Fruit fly (Drosophila melanogaster): ENCODE results near the gene kto.

Gene kto

DNA sequence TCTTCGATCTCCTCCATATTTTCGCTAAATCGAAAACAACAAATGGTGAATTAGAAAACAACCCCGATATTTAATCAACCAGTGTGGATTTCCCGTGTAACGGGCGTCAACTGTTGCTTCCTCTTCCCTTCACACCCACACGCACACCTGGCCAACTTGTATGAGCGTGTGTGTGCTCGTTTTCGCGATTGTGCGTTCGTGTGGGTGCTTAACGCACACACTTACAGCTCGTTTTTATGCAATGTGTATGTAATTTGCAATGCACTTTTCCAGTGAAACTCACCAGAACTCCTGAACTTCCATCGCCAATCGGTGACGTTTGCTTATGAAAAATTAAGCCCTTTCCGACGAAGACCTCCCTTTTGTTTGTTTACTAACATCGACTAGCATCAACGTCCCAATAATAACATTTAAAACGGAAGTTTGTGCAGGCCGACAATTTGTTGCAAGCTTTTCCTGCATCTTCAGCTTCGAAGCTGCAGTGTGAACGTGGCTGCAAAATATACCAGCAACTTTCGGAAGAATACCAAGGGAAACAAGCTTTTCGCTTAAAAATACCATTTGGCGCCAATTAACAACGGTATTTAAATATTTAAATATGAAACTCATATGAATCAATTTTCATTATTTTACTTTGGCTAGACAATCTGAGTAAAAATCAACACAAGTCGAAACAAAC is 20.8 kb upstream of the kto start, which contains the start of gene cyc (continued):
- TF ChIP-seq svp (GFP tag) = no peak
- no peak for TF ChIP-seq topi (GFP tag; optimal IDR thresholded peaks at IDR 0.05)
- TF ChIP-seq Gug (GFP tag; IDR thresholded peaks at IDR 0.05) = no peak
- TF ChIP-seq CG16779 (tag; optimal IDR thresholded peaks at IDR 0.05) = no peak
- TF ChIP-seq CG6808 (GFP tag; optimal IDR thresholded peaks at IDR 0.05) = no peak
- no peak for TF ChIP-seq Eip75B (GFP tag; optimal IDR thresholded peaks at IDR 0.05)
- no peak for TF ChIP-seq Smox (GFP tag; optimal IDR thresholded peaks at IDR 0.05)
- no peak for TF ChIP-seq CG10631 (GFP tag; optimal IDR thresholded peaks at IDR 0.05)
- TF ChIP-seq CG1621 (tag; optimal IDR thresholded peaks at IDR 0.05) = no peak
- TF ChIP-seq CG31627 (GFP tag; optimal IDR thresholded peaks at IDR 0.05) = peak; percentile 10
- no peak for TF ChIP-seq CG9139 (GFP tag; optimal IDR thresholded peaks at IDR 0.05)
- no peak for TF ChIP-seq Sox102F (GFP tag; optimal IDR thresholded peaks at IDR 0.05)
- no peak for TF ChIP-seq CG10669 (GFP tag; optimal IDR thresholded peaks at IDR 0.05)

DNA sequence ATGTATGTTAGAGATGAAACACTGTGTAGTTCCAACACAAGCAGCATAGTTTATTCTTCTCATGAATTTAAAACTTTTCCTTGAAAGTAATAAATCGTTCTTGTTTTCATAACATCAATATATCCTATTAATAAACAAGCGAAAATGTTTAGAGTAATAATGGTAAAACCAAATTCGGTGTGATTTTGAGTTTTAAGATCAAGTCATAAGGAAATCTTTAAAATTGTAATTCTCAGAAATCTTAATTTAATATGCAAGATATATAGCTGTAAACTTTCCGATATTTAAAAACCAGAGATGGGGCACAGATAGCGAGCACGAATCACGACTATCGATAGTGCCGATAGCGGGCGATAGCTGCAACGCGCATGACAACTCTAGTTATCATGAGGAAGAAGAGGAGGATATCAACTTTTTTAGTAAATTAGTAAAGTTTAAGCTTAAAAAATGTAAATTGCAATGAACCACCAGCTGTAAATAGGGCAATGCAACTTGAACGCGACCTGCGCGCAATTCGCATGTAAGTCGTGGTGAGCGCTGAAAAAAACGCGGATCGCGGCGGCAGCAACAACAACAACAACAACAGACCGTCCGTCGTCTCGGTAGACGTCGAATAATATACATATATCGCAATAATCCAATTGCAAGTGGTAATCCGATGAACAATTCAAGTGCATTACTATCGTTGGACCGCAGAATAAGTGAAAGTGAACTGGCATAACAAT is 18.4 kb upstream of the kto start, which contains the start of the genes Fibp and Deaf1:
Gene Fibp (minus strand): TSS at position 161 of the 725 bp plus-strand sequence.
Gene Deaf1 (plus strand): TSS at position 368 of the 725 bp plus-strand sequence.
- TF ChIP-seq Hr38 (GFP tag; optimal IDR thresholded peaks at IDR 0.05) (peak; percentile 9), Sox14 (GFP tag; optimal IDR thresholded peaks at IDR 0.05) (peak; percentile 79), CG16779 (tag; optimal IDR thresholded peaks at IDR 0.05) (no peak), CG3919 (GFP tag; optimal IDR thresholded peaks at IDR 0.05) (peak; percentile 72), CG31627 (GFP tag; optimal IDR thresholded peaks at IDR 0.05) (peak; percentile 91), CG8632 (GFP tag; optimal IDR thresholded peaks at IDR 0.05) (peak; percentile 66), ss (GFP tag; optimal IDR thresholded peaks at IDR 0.05) (peak in 1 of 2 experiments; percentile 9), CG6792 (GFP tag; optimal IDR thresholded peaks at IDR 0.05) (peak; percentile 63), CG8319 (GFP tag; optimal IDR thresholded peaks at IDR 0.05) (no peak), salr (GFP tag; optimal IDR thresholded peaks at IDR 0.05) (peak in 1 of 2 experiments; percentile 4), cyc (GFP tag; optimal IDR thresholded peaks at IDR 0.05) (peak; percentile 94), Hr4 (GFP tag; optimal IDR thresholded peaks at IDR 0.05) (peak; percentile 79), Ets21C (GFP tag; optimal IDR thresholded peaks at IDR 0.05) (peak; percentile 84), CG7368 (GFP tag; optimal IDR thresholded peaks at IDR 0.05) (peak; percentile 56), Gug (GFP tag; IDR thresholded peaks at IDR 0.05) (peak; percentile 14), OdsH (GFP tag; optimal IDR thresholded peaks at IDR 0.05) (no peak), CG1621 (tag; optimal IDR thresholded peaks at IDR 0.05) (peak; percentile 18), CG3032 (tag; optimal IDR thresholded peaks at IDR 0.05) (peak; percentile 77), esn (GFP tag; optimal IDR thresholded peaks at IDR 0.05) (peak; percentile 86), Sox15 (GFP tag; optimal IDR thresholded peaks at IDR 0.05) (peak; percentile 72), Sox102F (GFP tag; optimal IDR thresholded peaks at IDR 0.05) (no peak), acj6 (GFP tag; optimal IDR thresholded peaks at IDR 0.05) (peak; percentile 80), achi (GFP tag; optimal IDR thresholded peaks at IDR 0.05) (no peak), CG6276 (GFP tag; optimal IDR thresholded peaks at IDR 0.05) (no peak), pdm3 (GFP tag; optimal IDR thresholded peaks at IDR 0.05) (peak; percentile 81), Ets96B (tag; optimal IDR thresholded peaks at IDR 0.05) (peak; percentile 64), net (GFP tag; optimal IDR thresholded peaks at IDR 0.05) (no peak), fd85E (GFP tag; optimal IDR thresholded peaks at IDR 0.05) (no peak), CG34406 (GFP tag; optimal IDR thresholded peaks at IDR 0.05) (peak; percentile 65), Eip75B (GFP tag; optimal IDR thresholded peaks at IDR 0.05) (peak; percentile 71), dsx (GFP tag; optimal IDR thresholded peaks at IDR 0.05; ENCODE audit: poor library complexity, severe bottlenecking) (peak; percentile 37), CG32006 (GFP tag; optimal IDR thresholded peaks at IDR 0.05) (no peak), Lpt (GFP tag; optimal IDR thresholded peaks at IDR 0.05) (peak; percentile 47), Hr39 (GFP tag; optimal IDR thresholded peaks at IDR 0.05) (peak; percentile 88), vri (GFP tag; optimal IDR thresholded peaks at IDR 0.05) (no peak), CG8119 (GFP tag; IDR thresholded peaks at IDR 0.05) (no peak; the same call in 2 of the 3 replicates), Eip93F (GFP tag; optimal IDR thresholded peaks at IDR 0.05) (no peak), Met (GFP tag; optimal IDR thresholded peaks at IDR 0.05) (peak; percentile 77), CG11294 (GFP tag; IDR thresholded peaks at IDR 0.05) (no peak; the same call in 1 of the 2 replicates), fkh (GFP tag; optimal IDR thresholded peaks at IDR 0.05) (peak; percentile 28), CG9139 (GFP tag; optimal IDR thresholded peaks at IDR 0.05) (no peak), Smox (GFP tag; optimal IDR thresholded peaks at IDR 0.05) (peak; percentile 14)

All from whole organism, prepupa.